Fruit fly (Drosophila melanogaster): Measurements from ENCODE around the gene CG11563.

Gene CG11563

dm6 chr3R:31717299-31718167 lies 19.3 kb upstream of the CG11563 start (continued):
- peak; percentile 30 for TF ChIP-seq CG6854 (GFP tag; optimal IDR thresholded peaks at IDR 0.05)
- peak; percentile 50 for TF ChIP-seq az2 (GFP tag; optimal IDR thresholded peaks at IDR 0.05)
- TF ChIP-seq CG17328 (GFP tag; IDR thresholded peaks at IDR 0.05): peak; percentile 39; the same call in 1 of the 2 replicates
- peak; percentile 35 for TF ChIP-seq CG6654 (GFP tag; optimal IDR thresholded peaks at IDR 0.05)
- TF ChIP-seq nau (GFP tag; optimal IDR thresholded peaks at IDR 0.05): peak; percentile 21
- TF ChIP-seq CG4360 (GFP tag; IDR thresholded peaks at IDR 0.05): no peak
- no peak for TF ChIP-seq CG15073 (GFP tag; optimal IDR thresholded peaks at IDR 0.05)
- TF ChIP-seq CG13624 (GFP tag; optimal IDR thresholded peaks at IDR 0.05): peak; percentile 76
- TF ChIP-seq CG11560 (tag; IDR thresholded peaks at IDR 0.05): no peak
- no peak for TF ChIP-seq CG17568 (GFP tag; optimal IDR thresholded peaks at IDR 0.05)
- no peak for TF ChIP-seq CG12299 (tag; optimal IDR thresholded peaks at IDR 0.05)
- peak; percentile 31 for TF ChIP-seq oc (tag; optimal IDR thresholded peaks at IDR 0.05)
- TF ChIP-seq wor (GFP tag; IDR thresholded peaks at IDR 0.05): peak; percentile 45; the same call in 1 of the 2 replicates
- peak; percentile 50 for TF ChIP-seq CG33213 (GFP tag; optimal IDR thresholded peaks at IDR 0.05)
- no peak for TF ChIP-seq CG5245 (GFP tag; optimal IDR thresholded peaks at IDR 0.05)
- TF ChIP-seq CkIIα-i1 (GFP tag; IDR thresholded peaks at IDR 0.05): no peak
- TF ChIP-seq CG34224 (GFP tag; IDR thresholded peaks at IDR 0.05; ENCODE audit: partially characterized antibody): no peak
- TF ChIP-seq CG18011 (GFP tag; optimal IDR thresholded peaks at IDR 0.05): peak; percentile 41
- no peak for TF ChIP-seq psq (GFP tag; optimal IDR thresholded peaks at IDR 0.05)
- peak; percentile 89 for TF ChIP-seq Ets65A (GFP tag)
- TF ChIP-seq pita (GFP tag; optimal IDR thresholded peaks at IDR 0.05): no peak
- TF ChIP-seq Poxn (GFP tag; IDR thresholded peaks at IDR 0.05): no peak
- peak; percentile 61 for TF ChIP-seq Aef1 (GFP tag; IDR thresholded peaks at IDR 0.05)
- peak; percentile 56 for TF ChIP-seq cg (GFP tag; optimal IDR thresholded peaks at IDR 0.05)
- TF ChIP-seq sqz (GFP tag; optimal IDR thresholded peaks at IDR 0.05): no peak
- TF ChIP-seq Ptx1 (GFP tag; IDR thresholded peaks at IDR 0.05): peak; percentile 62
- peak; percentile 53 for TF ChIP-seq CG32532 (GFP tag; IDR thresholded peaks at IDR 0.05)
- peak; percentile 9 for TF ChIP-seq Sry-δ (GFP tag; optimal IDR thresholded peaks at IDR 0.05)
- TF ChIP-seq Abd-B (GFP tag; optimal IDR thresholded peaks at IDR 0.05): peak; percentile 59
- no peak for TF ChIP-seq cad (GFP tag; optimal IDR thresholded peaks at IDR 0.05)
- no peak for TF ChIP-seq tll (GFP tag; optimal IDR thresholded peaks at IDR 0.05)
- TF ChIP-seq ab (GFP tag; optimal IDR thresholded peaks at IDR 0.05): no peak
- no peak for TF ChIP-seq knrl (GFP tag; IDR thresholded peaks at IDR 0.05; ENCODE audit: partially characterized antibody)
- no peak for TF ChIP-seq ato (GFP tag; IDR thresholded peaks at IDR 0.05; ENCODE audit: partially characterized antibody)
- TF ChIP-seq ind (GFP tag; optimal IDR thresholded peaks at IDR 0.05): peak; percentile 53
- TF ChIP-seq CG12236 (GFP tag; optimal IDR thresholded peaks at IDR 0.05): no peak
- peak; percentile 34 for TF ChIP-seq vfl (GFP tag; optimal IDR thresholded peaks at IDR 0.05)
- TF ChIP-seq Antp (GFP tag; optimal IDR thresholded peaks at IDR 0.05): peak; percentile 58
- TF ChIP-seq bowl (GFP tag; IDR thresholded peaks at IDR 0.05): no peak
- TF ChIP-seq CG4854 (GFP tag; optimal IDR thresholded peaks at IDR 0.05): no peak
- TF ChIP-seq CG11695 (GFP tag; IDR thresholded peaks at IDR 0.05): peak; percentile 74
- peak; percentile 59 for TF ChIP-seq phol (tag; optimal IDR thresholded peaks at IDR 0.05)
- no peak for TF ChIP-seq CG9797 (GFP tag; optimal IDR thresholded peaks at IDR 0.05)
- TF ChIP-seq C15 (GFP tag; IDR thresholded peaks at IDR 0.05): no peak
- 0 out of 3 replicates have a peak, but pooled peaks have one; percentile 22 for TF ChIP-seq B-H1 (GFP tag; IDR thresholded peaks at IDR 0.05)
- 0 out of 2 replicates have a peak, but pooled peaks have one; percentile 5 for TF ChIP-seq CG10321 (GFP tag; IDR thresholded peaks at IDR 0.05)
- TF ChIP-seq pum (GFP tag; optimal IDR thresholded peaks at IDR 0.05): no peak
- TF ChIP-seq dmrt99B (tag; optimal IDR thresholded peaks at IDR 0.05): peak; percentile 77
- TF ChIP-seq CG12391 (tag; optimal IDR thresholded peaks at IDR 0.05): peak; percentile 50
